Worm (Caenorhabditis elegans) whole organism, mixed stage, embryonic: ENCODE data around the gene C01G10.6.

Experiments used
- blmp-1 ChIP-seq: fragments of 150-350 bp; optimal IDR thresholded peaks from 2 replicates; lab custom pipeline; 2014; ENCODE audit warnings: missing biosample characterization, missing genetic modification characterization
- ceh-83 ChIP-seq: fragments of 200-800 bp; sonication (Bioruptor generic); optimal IDR thresholded peaks from 2 replicates; lab custom pipeline; 2018; ENCODE audit warnings: mild to moderate bottlenecking, missing genetic modification characterization, missing compliant biosample characterization
- cnd-1 ChIP-seq: fragments of 200-800 bp; sonication (Bioruptor generic); optimal IDR thresholded peaks from 2 replicates; lab custom pipeline; 2018; ENCODE audit warnings: mild to moderate bottlenecking, missing genetic modification characterization, missing compliant biosample characterization
- elt-1 ChIP-seq: sonication (generic microtip); optimal IDR thresholded peaks from 2 replicates; lab custom pipeline; 2017; ENCODE audit warnings: missing genetic modification characterization, mild to moderate bottlenecking, missing compliant biosample characterization, antibody characterized with exemption, moderate library complexity, borderline replicate concordance; ENCODE audit not compliant: insufficient read depth
- ham-2 ChIP-seq: fragments of 200-800 bp; sonication (Bioruptor generic); optimal IDR thresholded peaks from 2 replicates; lab custom pipeline; 2018; ENCODE audit warnings: mild to moderate bottlenecking, missing genetic modification characterization, missing compliant biosample characterization
- lin-13 ChIP-seq: fragments of 150-350 bp; optimal IDR thresholded peaks from 2 replicates; lab custom pipeline; 2014; ENCODE audit warnings: missing biosample characterization, missing genetic modification characterization
- mab-5 ChIP-seq: fragments of 150-350 bp; optimal IDR thresholded peaks from 2 replicates; lab custom pipeline; 2014; ENCODE audit warnings: missing biosample characterization, missing genetic modification characterization
- mep-1 ChIP-seq: fragments of 150-350 bp; optimal IDR thresholded peaks from 2 replicates; lab custom pipeline; 2017; ENCODE audit warnings: missing biosample characterization, missing genetic modification reagents, missing genetic modification characterization, inconsistent platforms
- nhr-12 ChIP-seq: fragments of 150-350 bp; optimal IDR thresholded peaks from 2 replicates; lab custom pipeline; 2014; ENCODE audit warnings: missing biosample characterization, missing genetic modification characterization
- nhr-237 ChIP-seq: fragments of 150-350 bp; optimal IDR thresholded peaks from 2 replicates; lab custom pipeline; 2014; ENCODE audit warnings: missing biosample characterization, missing genetic modification characterization
- nhr-28 ChIP-seq: fragments of 150-350 bp; optimal IDR thresholded peaks from 2 replicates; lab custom pipeline; 2014; ENCODE audit warnings: missing biosample characterization, missing genetic modification characterization
- pha-4 ChIP-seq: fragments of 150-350 bp; optimal IDR thresholded peaks from 2 replicates; lab custom pipeline; 2018; ENCODE audit warnings: missing biosample characterization, missing genetic modification reagents, missing genetic modification characterization
- unc-39 ChIP-seq: fragments of 150-350 bp; optimal IDR thresholded peaks from 2 replicates; lab custom pipeline; 2014; ENCODE audit warnings: missing biosample characterization, missing genetic modification characterization
- unc-62 ChIP-seq: fragments of 150-350 bp; optimal IDR thresholded peaks from 2 replicates; lab custom pipeline; 2014; ENCODE audit warnings: missing biosample characterization, missing genetic modification reagents, missing genetic modification characterization

DNA sequence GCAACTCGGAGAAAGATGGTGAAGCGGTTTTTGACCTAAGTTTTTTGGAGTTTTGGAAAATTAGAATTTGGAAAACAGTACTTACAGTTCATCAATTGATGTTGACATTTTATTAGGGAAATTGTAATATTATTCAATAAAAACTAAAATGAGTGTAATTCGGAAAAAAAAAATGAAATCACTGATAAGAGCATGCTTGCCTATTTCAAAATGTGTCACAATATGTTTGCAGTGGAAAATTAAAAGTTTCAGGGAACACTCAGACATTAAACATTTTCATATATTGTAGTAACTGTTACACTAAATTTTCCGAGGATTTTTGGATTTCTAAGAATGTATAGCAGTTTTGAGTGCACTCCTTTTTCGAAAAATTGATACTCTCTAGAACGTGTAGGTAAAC, 35.1 kb upstream of the C01G10.6 start, which contains the start of the genes fbxa-82 and C25D7.5:
- TF ChIP-seq lin-13 (tag; lab: Kevin White, UChicago) = no peak
- TF ChIP-seq ham-2 (GFP tag; lab: Kevin White, UChicago) = no peak
- no peak for TF ChIP-seq blmp-1 (tag; lab: Kevin White, UChicago)
- TF ChIP-seq mab-5 (tag; lab: Kevin White, UChicago) = no peak
- no peak for TF ChIP-seq nhr-12 (tag; lab: Kevin White, UChicago)
- no peak for TF ChIP-seq unc-39 (tag; lab: Kevin White, UChicago)
- no peak for TF ChIP-seq nhr-28
- no peak for TF ChIP-seq nhr-237 (tag; lab: Kevin White, UChicago)
- TF ChIP-seq pha-4 = no peak
- TF ChIP-seq unc-62 (GFP tag; lab: Kevin White, UChicago) = no peak
- no peak for TF ChIP-seq ceh-83 (GFP tag; lab: Kevin White, UChicago)
- TF ChIP-seq cnd-1 (tag; lab: Kevin White, UChicago) = no peak
- no peak for TF ChIP-seq elt-1 (tag; lab: Kevin White, UChicago)
- TF ChIP-seq mep-1 (tag; lab: Kevin White, UChicago) = no peak
